Worm (Caenorhabditis elegans) whole organism, dauer: Measurements from ENCODE around the gene F39H12.1.

ENCODE experiments used
- unc-62 ChIP-seq: sonication (generic microtip); optimal IDR thresholded peaks from 2 replicates; lab custom pipeline; 2017; ENCODE audit warnings: missing biosample characterization, missing genetic modification reagents, missing genetic modification characterization

F39H12.1 gene

DNA sequence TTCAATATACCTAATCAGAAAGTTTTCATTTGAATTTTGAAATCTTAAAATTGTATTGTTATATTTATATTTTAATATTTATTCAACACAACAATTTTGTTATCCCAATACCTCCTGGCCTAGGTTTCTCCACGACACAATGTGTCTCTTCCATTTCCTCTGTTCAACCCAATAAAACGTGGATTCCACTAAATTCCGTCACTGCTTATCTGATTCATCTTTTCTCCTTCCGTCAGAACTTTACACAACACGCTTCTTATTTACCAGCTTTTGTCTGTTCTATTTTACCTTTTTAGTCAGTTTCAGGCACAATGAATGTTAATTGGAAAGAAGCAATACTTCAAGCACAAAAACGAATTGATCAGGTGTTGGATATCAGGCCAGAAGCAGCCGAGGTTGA, at the start of gene F39H12.1:
Gene F39H12.1, plus strand, starts transcription at position 301 of the 400 bp plus-strand sequence.
- TF ChIP-seq unc-62 (GFP tag; lab: Kevin White, UChicago), result no peak

DNA sequence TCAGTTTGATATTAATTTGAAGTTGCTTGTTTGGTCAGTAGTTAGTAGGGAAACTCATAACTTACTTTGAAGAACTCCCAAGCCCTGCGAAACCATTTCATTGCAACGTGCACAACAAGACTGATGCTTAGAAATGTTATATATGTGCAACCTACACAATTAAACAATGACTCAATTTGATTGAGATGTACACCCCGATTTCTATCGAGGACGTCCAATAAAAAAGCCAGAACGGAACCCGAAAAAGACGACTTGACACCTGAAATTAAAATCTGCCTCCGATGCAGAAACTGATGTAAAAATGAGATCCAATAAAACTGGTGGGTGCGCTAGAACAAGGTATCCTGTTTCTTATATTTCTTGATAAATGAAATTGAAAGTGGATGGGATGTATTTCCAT, 49.7 kb upstream of the F39H12.1 start, which contains the start of gene T04G9.6:
Gene T04G9.6, minus strand, starts transcription at position 101 of the 400 bp plus-strand sequence.
- no peak for TF ChIP-seq unc-62 (GFP tag; lab: Kevin White, UChicago)

DNA sequence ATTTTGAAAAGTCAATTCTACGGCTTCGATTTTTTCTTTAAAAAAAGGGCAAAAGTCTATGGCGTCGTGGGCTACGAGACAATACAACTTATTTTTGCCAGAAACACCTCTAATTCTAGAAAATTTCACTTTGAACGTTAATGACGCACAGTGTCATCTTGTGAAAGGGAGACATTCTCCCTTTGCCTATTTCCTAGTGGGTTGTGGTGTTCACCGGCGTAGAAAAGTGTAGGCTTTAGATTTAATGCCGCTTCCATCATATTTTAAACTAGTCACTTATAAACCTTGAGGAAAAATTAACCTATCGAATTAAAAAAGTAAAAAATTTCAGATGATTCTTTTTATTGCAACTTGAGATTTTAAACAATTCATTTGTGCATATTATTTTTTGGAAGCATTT, 49.2 kb upstream of the F39H12.1 start:
- no peak for TF ChIP-seq unc-62 (GFP tag; lab: Kevin White, UChicago)

DNA sequence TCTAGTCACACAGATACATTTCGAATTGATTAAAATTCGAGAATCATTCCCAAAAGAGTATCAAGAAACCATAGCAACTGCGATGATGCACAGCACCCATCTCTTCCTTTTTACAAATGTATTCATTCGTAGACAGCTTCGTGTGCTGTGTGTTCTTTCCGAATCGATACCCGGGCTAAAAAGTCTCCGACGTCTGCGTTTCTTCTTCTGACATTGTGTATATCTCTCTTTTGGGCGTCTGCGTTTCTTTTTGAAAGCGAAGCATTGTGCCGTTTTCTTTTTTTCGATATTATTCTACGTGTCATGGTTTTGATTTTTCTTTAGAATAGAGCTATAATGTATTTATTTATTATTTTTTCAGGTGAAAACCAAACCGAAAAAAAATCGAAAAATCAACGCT, 46.6 kb upstream of the F39H12.1 start, which contains the start of gene attf-5:
Gene attf-5, plus strand, starts transcription at position 362 of the 400 bp plus-strand sequence.
- TF ChIP-seq unc-62 (GFP tag; lab: Kevin White, UChicago), result no peak

DNA sequence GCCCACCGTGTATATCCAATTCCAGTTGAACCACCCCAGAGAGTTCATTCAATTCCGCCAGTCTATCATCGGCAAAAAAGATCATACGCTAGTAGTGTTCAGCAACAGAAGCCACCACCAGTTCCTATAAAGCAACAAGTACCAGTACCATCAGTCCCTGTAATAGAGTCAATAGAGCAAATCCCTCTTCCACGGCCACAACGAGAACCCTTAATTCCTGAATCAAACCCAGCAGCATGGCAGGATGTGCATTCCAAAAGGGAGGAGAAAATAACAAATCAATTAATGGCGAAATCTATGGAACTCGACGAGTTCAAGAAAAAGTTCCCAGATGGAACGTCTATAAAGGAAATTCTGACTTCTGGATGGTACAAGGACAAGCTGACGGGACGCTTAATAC, 44.7 kb upstream of the F39H12.1 start:
- no peak for TF ChIP-seq unc-62 (GFP tag; lab: Kevin White, UChicago)

DNA sequence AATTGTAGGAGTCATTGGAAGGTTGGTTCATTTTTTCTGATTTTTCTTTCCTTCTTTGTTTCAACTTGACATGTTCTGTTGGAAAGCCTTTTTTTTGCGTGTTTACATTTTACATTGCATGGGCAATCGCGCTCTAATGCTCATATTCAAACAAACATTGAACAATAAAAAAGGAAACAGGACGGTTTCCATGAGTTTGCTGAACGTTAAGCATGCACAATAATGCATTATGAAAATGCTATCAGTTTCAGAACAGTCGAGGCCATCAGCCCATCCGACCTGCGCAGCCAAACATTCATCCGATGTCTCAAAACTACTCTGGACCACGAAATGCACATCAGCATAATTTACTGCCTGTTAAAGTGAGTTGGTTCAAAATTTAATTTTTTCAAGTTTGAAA, 44.0 kb upstream of the F39H12.1 start:
- TF ChIP-seq unc-62 (GFP tag; lab: Kevin White, UChicago), result no peak

DNA sequence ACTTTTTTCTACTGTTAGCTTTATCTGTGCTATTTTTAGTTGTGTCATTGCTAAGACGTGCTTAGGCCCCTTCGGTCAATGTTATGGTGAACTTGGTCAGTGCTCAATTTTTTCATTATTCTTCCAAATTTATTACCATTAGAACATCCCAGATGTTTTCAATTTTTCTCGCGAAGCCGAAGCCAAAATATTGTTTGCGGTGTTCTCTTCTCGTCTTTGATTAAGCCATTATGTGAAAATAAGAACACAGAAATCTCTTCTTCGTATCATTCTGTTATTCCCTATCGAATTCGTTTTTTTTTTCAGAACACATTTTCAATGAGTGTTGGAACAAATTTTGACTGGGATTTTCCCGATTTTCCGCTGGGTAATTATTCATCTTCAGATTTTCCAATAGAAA, 32.1 kb upstream of the F39H12.1 start, which contains the start of gene gtr-1:
Gene gtr-1, plus strand, starts transcription at position 301 of the 400 bp plus-strand sequence.
- TF ChIP-seq unc-62 (GFP tag; lab: Kevin White, UChicago), result no peak

DNA sequence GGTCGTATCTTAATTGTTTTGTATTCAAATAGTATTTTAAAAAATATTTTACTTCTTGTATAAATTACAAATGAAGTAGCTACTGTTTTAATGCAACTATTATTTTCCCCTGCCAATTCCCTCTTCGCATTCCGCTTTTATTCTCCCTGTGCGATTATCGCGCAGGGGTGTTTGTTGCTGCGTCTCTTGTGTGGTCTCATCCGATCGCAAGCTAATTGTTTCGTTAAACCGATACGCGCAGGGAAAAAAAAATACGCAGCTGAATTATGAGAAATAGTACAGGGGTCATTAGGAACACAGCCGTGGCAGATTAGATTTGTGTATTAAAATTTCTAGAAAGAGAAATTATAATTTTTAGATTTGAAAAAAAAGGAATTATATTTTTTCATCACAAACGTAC, 28.1 kb upstream of the F39H12.1 start:
- TF ChIP-seq unc-62 (GFP tag; lab: Kevin White, UChicago), result no peak

DNA sequence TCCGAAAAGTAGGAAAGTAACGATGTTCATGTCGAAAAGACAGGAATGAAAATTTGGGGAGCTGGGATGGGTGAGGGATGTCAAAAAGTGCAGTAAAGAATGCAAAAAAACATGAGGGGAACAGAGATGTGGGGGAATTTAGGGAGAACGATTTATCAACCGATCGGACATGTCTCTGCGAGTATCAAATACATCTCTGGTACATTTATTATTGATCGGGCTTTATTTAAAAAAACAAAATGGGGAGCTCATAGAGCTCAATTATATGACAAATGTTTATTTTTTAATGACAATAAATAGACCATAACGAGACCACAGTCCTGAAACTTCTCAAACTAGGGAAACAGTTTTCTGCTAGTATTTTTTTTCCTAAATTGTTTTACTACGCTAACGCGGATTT, 23.9 kb upstream of the F39H12.1 start, which contains the start of gene F25E2.2:
Gene F25E2.2, minus strand, starts transcription at position 101 of the 400 bp plus-strand sequence.
- TF ChIP-seq unc-62 (GFP tag; lab: Kevin White, UChicago), result no peak

DNA sequence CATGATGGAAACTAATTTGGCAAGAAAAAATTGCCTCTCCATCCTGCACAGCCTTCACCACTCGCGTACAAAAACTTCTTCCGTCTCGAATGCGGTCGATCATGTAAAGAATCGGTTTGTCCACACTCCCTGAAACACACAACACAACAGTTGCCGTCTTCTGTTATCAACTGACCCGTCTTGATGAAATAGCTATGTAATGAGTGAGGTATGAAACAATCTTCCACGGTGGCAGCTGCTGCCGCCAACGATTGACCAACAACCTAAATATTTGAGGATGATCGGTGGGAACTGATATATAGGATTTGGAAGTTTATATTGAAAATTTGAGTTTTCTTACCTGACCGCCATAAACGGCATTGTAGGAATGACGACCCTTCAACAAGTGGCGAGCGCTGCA, 22.3 kb upstream of the F39H12.1 start:
- no peak for TF ChIP-seq unc-62 (GFP tag; lab: Kevin White, UChicago)

DNA sequence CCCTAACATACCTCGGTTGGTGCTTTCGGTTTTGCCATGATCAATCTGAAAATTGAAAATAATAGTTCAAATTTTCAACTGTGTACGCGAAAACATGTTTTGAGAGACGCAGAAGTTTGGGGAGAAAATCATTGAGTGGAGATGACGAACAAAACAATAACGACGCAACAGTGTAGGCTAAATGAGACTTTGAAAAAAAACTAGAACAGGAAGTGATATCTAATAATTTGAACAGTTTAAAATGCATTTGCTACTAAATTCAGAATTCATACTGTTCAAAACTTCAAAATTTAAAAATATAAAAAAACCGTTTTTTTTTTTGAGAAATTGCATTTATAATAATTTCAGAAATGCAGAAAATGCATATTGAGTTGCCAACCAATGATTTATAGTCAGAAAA, 21.5 kb upstream of the F39H12.1 start, which contains the start of gene F25E2.3:
Gene F25E2.3, minus strand, starts transcription at position 101 of the 400 bp plus-strand sequence.
- no peak for TF ChIP-seq unc-62 (GFP tag; lab: Kevin White, UChicago)

DNA sequence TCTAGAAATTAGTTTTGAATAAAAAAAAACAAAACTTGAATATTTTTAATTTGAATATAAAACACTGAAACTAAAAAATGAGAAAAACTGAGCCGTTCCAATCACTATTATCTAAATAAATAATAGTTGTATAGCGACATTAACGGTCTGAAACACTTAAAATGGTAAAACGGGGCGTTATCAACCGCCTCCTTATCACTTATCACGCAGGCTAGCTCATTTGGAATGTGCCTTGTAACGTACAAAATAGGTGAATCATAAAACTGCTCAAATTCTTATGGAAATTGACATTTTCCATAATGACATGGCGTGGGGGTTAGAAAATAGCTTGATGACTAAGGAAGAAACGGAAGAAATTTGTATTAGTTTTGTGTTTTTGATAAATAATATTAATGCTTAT, 18.6 kb upstream of the F39H12.1 start, which contains the start of gene ifd-2:
Gene ifd-2, minus strand, starts transcription at position 1 of the 400 bp plus-strand sequence.
- TF ChIP-seq unc-62 (GFP tag; lab: Kevin White, UChicago), result no peak

DNA sequence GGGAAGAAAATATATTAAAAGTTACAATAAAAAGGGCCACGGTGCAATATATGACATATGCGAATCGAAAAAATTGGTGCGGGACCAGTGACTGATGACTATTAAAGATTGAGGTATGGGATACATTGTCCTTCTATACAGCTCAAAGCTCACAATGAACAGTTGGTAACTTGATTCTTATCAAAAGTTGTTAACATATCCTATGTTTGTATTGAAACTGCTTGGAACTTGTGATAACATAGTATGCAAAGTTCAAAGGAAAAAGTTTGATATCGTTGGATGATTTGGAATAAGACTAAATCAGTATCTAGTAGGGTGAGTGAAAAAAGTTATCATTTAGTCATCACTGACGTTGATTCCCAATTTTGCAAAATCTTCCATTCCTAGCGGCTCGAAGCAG, 16.6 kb upstream of the F39H12.1 start:
- no peak for TF ChIP-seq unc-62 (GFP tag; lab: Kevin White, UChicago)

DNA sequence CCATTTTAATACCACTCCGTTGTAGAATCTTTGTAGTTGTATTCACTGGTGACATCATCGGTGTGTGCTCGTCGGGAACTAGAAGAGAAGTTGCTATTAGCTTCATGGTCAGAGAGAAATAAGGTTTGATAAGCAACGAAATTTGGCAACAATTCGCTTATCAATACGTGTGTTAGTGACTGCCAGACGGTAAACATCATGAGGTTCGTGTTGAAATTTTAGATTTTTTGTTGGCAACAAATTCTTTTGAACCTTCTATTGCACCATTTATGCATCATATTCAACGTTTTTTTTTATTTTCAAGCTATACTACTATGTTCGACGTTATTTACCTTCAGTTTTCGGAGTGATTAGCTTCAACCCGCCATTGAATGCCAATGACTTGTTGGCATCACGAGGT, 10.8 kb upstream of the F39H12.1 start:
- no peak for TF ChIP-seq unc-62 (GFP tag; lab: Kevin White, UChicago)

DNA sequence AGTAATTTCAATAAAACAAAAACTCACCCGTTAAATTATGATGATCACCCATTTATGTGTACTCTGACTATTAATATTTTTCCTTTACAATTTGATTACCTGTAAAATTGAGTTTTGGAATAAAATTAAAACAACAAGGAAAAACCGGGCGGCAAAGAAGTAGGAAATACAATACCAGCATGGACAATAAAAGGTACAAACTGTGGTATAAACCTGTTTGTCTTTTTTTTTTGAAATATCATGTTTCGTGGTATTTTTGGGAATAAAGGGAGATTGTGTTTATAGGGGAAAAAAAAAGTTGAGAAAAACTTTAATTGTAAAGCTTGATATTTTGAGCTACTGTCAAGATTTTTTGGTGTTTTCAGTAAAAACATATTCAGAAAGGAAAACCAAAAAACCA, 9.2 kb upstream of the F39H12.1 start, which contains the start of gene daf-3:
Gene daf-3, minus strand, starts transcription at position 101 of the 400 bp plus-strand sequence.
- TF ChIP-seq unc-62 (GFP tag; lab: Kevin White, UChicago), result no peak

DNA sequence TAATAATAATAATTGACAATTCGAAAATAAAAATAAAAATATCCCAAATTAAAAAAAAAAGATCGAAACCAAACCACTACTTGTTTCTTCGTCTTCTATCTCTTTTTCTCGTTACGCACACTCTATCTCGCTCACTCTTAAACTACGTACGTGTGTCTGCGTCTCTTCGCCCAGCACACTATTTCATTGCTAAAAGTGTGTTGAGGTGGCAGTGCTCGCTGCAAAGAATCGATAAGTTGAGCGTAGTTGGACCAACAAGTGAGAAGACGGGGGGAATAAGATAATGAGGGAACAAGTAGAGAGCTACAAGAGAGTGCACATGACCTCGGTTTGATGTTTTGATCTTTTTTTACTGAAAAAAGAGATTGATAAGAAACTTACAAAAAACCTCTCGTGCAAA, 8.7 kb upstream of the F39H12.1 start:
- no peak for TF ChIP-seq unc-62 (GFP tag; lab: Kevin White, UChicago)

DNA sequence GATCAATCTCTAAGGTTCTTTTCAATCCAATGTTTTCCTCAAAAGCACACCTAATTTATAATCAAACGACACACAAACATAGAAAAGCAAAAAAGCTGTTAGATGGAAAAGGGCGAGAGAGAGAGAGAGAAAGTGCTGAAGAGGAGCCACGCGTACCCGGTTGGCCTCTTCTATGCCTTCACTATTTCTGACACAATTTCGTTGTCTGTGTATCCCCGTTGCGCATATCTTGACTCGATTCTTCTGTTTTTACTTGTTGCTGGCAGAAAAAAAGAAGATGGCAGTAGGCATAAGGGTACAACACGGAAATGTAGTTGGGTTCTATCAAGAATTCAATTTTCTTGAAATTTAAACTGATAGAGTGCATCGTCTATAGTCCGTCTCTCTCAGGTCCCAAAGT, 7.1 kb upstream of the F39H12.1 start:
- TF ChIP-seq unc-62 (GFP tag; lab: Kevin White, UChicago), result no peak
